Worm (Caenorhabditis elegans) whole organism, L2 larva: ENCODE results near the gene drr-1.

Experiments
- aly-2 ChIP-seq: fragments of 150-350 bp; optimal IDR thresholded peaks from 2 replicates; lab custom pipeline; 2014; ENCODE audit warnings: missing biosample characterization, missing genetic modification characterization
- elt-3 ChIP-seq: sonication (generic microtip); optimal IDR thresholded peaks from 2 replicates; lab custom pipeline; 2017; ENCODE audit warnings: missing biosample characterization, missing genetic modification characterization
- lin-39 ChIP-seq: fragments of 150-350 bp; optimal IDR thresholded peaks from 2 replicates; lab custom pipeline; 2014; ENCODE audit warnings: missing biosample characterization, missing genetic modification reagents, missing genetic modification characterization
- unc-39 ChIP-seq: fragments of 150-350 bp; optimal IDR thresholded peaks from 2 replicates; lab custom pipeline; 2014; ENCODE audit warnings: missing biosample characterization, missing genetic modification characterization
- unc-62 ChIP-seq: fragments of 150-350 bp; optimal IDR thresholded peaks from 2 replicates; lab custom pipeline; 2014; ENCODE audit warnings: missing biosample characterization, missing genetic modification reagents, missing genetic modification characterization
- ztf-11 ChIP-seq: sonication (generic microtip); optimal IDR thresholded peaks from 2 replicates; lab custom pipeline; 2017; ENCODE audit warnings: missing biosample characterization, missing genetic modification characterization

ce11 chrII:13521977-13522404 is 26.3 kb upstream of the drr-1 start:
- no peak for TF ChIP-seq lin-39
- TF ChIP-seq elt-3 (tag; lab: Kevin White, UChicago) = no peak
- TF ChIP-seq unc-62 (GFP tag; lab: Kevin White, UChicago) = no peak
- TF ChIP-seq unc-39 (tag; lab: Kevin White, UChicago) = no peak
- no peak for TF ChIP-seq aly-2 (tag; lab: Kevin White, UChicago)
- no peak for TF ChIP-seq ztf-11 (tag; lab: Kevin White, UChicago)
